Worm (Caenorhabditis elegans) whole organism, L4 larva: ENCODE data around the gene T25D3.4.

Experiments
- R02D3.7 ChIP-seq: fragments of 150-350 bp; sonication (generic microtip); optimal IDR thresholded peaks from 3 replicates; lab custom pipeline; 2014; ENCODE audit warnings: missing biosample characterization, missing genetic modification characterization
- ZK546.5 ChIP-seq, 2 experiments: sonication (generic microtip); optimal IDR thresholded peaks; 2 replicates each; lab custom pipeline; 2017; ENCODE audit warnings: missing biosample characterization in 2 of 2, missing genetic modification characterization in 2 of 2
- aly-2 ChIP-seq: sonication (generic microtip); optimal IDR thresholded peaks from 2 replicates; lab custom pipeline; 2018; ENCODE audit warnings: missing biosample characterization, missing genetic modification characterization
- ama-1 ChIP-seq: fragments of 150-350 bp; optimal IDR thresholded peaks from 2 replicates; lab custom pipeline; 2014; ENCODE audit warnings: inconsistent platforms, mixed read lengths
- ceh-28 ChIP-seq: fragments of 150-350 bp; optimal IDR thresholded peaks from 2 replicates; lab custom pipeline; 2014; ENCODE audit warnings: missing biosample characterization, missing genetic modification reagents, missing genetic modification characterization
- dpl-1 ChIP-seq: fragments of 150-350 bp; optimal IDR thresholded peaks from 2 replicates; lab custom pipeline; 2014; ENCODE audit warnings: missing biosample characterization, missing genetic modification reagents, missing genetic modification characterization
- egl-27 ChIP-seq: sonication (generic microtip); optimal IDR thresholded peaks from 3 replicates; lab custom pipeline; 2017; ENCODE audit warnings: missing biosample characterization, missing genetic modification reagents, missing genetic modification characterization
- hlh-30 ChIP-seq: sonication (generic microtip); optimal IDR thresholded peaks from 2 replicates; lab custom pipeline; 2017; ENCODE audit warnings: antibody characterized with exemption, mild to moderate bottlenecking, missing genetic modification characterization, missing compliant biosample characterization; ENCODE audit not compliant: insufficient read depth
- lim-7 ChIP-seq: fragments of 200-800 bp; sonication (Bioruptor generic); IDR thresholded peaks from 2 replicates; pipeline ENCODE4 v1.3.6; 2022; ENCODE audit warnings: missing genetic modification characterization, missing compliant biosample characterization
- madf-9 ChIP-seq: fragments of 200-800 bp; sonication (Bioruptor generic); conservative IDR thresholded peaks from 2 replicates; pipeline ENCODE4 v1.3.6; 2022; ENCODE audit warnings: missing genetic modification reagents, missing genetic modification characterization, missing compliant biosample characterization
- zag-1 ChIP-seq: fragments of 150-350 bp; optimal IDR thresholded peaks from 2 replicates; lab custom pipeline; 2014; ENCODE audit warnings: missing biosample characterization, missing genetic modification characterization

ce11 chrII:111267-111666, 35.8 kb upstream of the T25D3.4 start, which contains the start of gene C50D2.1:
- TF ChIP-seq ama-1 (lab: Kevin White, UChicago): no peak
- TF ChIP-seq zag-1 (tag; lab: Kevin White, UChicago): no peak
- no peak for TF ChIP-seq ceh-28 (tag; lab: Kevin White, UChicago)
- TF ChIP-seq egl-27 (tag; lab: Kevin White, UChicago): no peak
- TF ChIP-seq lim-7 (GFP tag; lab: Robert Waterston, UW): no peak
- no peak for TF ChIP-seq hlh-30 (tag; lab: Kevin White, UChicago)
- TF ChIP-seq ZK546.5 (tag; optimal IDR thresholded peaks at IDR 0.05; lab: Kevin White, UChicago): no peak
- no peak for TF ChIP-seq madf-9 (GFP tag; lab: Robert Waterston, UW)
- no peak for TF ChIP-seq aly-2 (tag; lab: Kevin White, UChicago)
- TF ChIP-seq dpl-1 (GFP tag; lab: Kevin White, UChicago): no peak
- no peak for TF ChIP-seq R02D3.7 (tag; lab: Kevin White, UChicago)
